Fruit fly (Drosophila melanogaster): ENCODE results near the gene lace.

Gene lace

dm6 chr2L:15492159-15492541, 6.8 kb upstream of the lace start (continued):
- TF ChIP-seq inv (GFP tag; IDR thresholded peaks at IDR 0.05; ENCODE audit: partially characterized antibody) (no peak; the same call in 1 of the 2 replicates), CG18599 (GFP tag; optimal IDR thresholded peaks at IDR 0.05) (no peak), ftz-f1 (GFP tag; optimal IDR thresholded peaks at IDR 0.05) (peak; percentile 89), p53 (GFP tag; optimal IDR thresholded peaks at IDR 0.05) (no peak), ATbp (GFP tag; optimal IDR thresholded peaks at IDR 0.05) (no peak), CG6689 (GFP tag; IDR thresholded peaks at IDR 0.05) (no peak), CG6175 (GFP tag; IDR thresholded peaks at IDR 0.05) (no peak), ato (GFP tag; IDR thresholded peaks at IDR 0.05; ENCODE audit: partially characterized antibody) (no peak), HLH4C (GFP tag; IDR thresholded peaks at IDR 0.05; ENCODE audit: partially characterized antibody) (peak; percentile 40; the same call in 1 of the 3 replicates), pzg (GFP tag; optimal IDR thresholded peaks at IDR 0.05) (no peak), gce (GFP tag; IDR thresholded peaks at IDR 0.05) (no peak), gt (GFP tag; IDR thresholded peaks at IDR 0.05) (no peak; the same call in 1 of the 2 replicates), ac (GFP tag; optimal IDR thresholded peaks at IDR 0.05) (peak; percentile 66), fd3F (GFP tag; optimal IDR thresholded peaks at IDR 0.05) (no peak), CG4360 (GFP tag; IDR thresholded peaks at IDR 0.05) (no peak), Doc3 (GFP tag; IDR thresholded peaks at IDR 0.05; ENCODE audit: partially characterized antibody) (0 out of 3 replicates have a peak, but pooled peaks have one; percentile 18), Opbp (GFP tag; IDR thresholded peaks at IDR 0.05; ENCODE audit: partially characterized antibody) (peak; percentile 49; the same call in 2 of the 3 replicates), CG6813 (GFP tag; optimal IDR thresholded peaks at IDR 0.05) (peak; percentile 21), NFAT (GFP tag; IDR thresholded peaks at IDR 0.05) (no peak), zfh2 (GFP tag; optimal IDR thresholded peaks at IDR 0.05) (no peak), CG7786 (GFP tag; optimal IDR thresholded peaks at IDR 0.05) (no peak), CG15479 (GFP tag; optimal IDR thresholded peaks at IDR 0.05) (peak; percentile 98), odd (GFP tag; optimal IDR thresholded peaks at IDR 0.05) (no peak), sqz (GFP tag; optimal IDR thresholded peaks at IDR 0.05) (peak; percentile 16), dpn (GFP tag; optimal IDR thresholded peaks at IDR 0.05) (no peak), Ets97D (GFP tag; optimal IDR thresholded peaks at IDR 0.05) (no peak), CG1832 (GFP tag; optimal IDR thresholded peaks at IDR 0.05) (peak; percentile 79), h (optimal IDR thresholded peaks at IDR 0.05) (no peak), Abd-B (GFP tag; optimal IDR thresholded peaks at IDR 0.05) (no peak), CG7271 (tag; optimal IDR thresholded peaks at IDR 0.05) (peak; percentile 23), Elba2 (GFP tag; optimal IDR thresholded peaks at IDR 0.05) (no peak), Atf-2 (GFP tag; optimal IDR thresholded peaks at IDR 0.05) (no peak), ewg (GFP tag; optimal IDR thresholded peaks at IDR 0.05) (peak; percentile 57), Sry-β (GFP tag; optimal IDR thresholded peaks at IDR 0.05) (no peak), cwo (GFP tag; optimal IDR thresholded peaks at IDR 0.05) (no peak), nmo (GFP tag; optimal IDR thresholded peaks at IDR 0.05) (peak; percentile 66), CG10654 (GFP tag; optimal IDR thresholded peaks at IDR 0.05) (no peak), Blimp-1 (GFP tag; optimal IDR thresholded peaks at IDR 0.05) (peak; percentile 61), CG3847 (GFP tag; IDR thresholded peaks at IDR 0.05) (no peak), danr (GFP tag; IDR thresholded peaks at IDR 0.05) (no peak), Hmr (GFP tag; optimal IDR thresholded peaks at IDR 0.05) (no peak), z (GFP tag; IDR thresholded peaks at IDR 0.05) (no peak), CG2116 (GFP tag; optimal IDR thresholded peaks at IDR 0.05) (no peak), pros (GFP tag; optimal IDR thresholded peaks at IDR 0.05) (peak; percentile 94), gfzf (GFP tag; optimal IDR thresholded peaks at IDR 0.05) (no peak), insv (GFP tag; optimal IDR thresholded peaks at IDR 0.05) (peak in 1 of 2 experiments; percentile 17), sna (GFP tag; IDR thresholded peaks at IDR 0.05; ENCODE audit: partially characterized antibody) (peak; percentile 55), CG10321 (GFP tag; IDR thresholded peaks at IDR 0.05) (no peak), CG10462 (GFP tag; optimal IDR thresholded peaks at IDR 0.05) (no peak), Mrtf (GFP tag; IDR thresholded peaks at IDR 0.05) (no peak)

Data from whole organism, embryonic.